Worm (Caenorhabditis elegans) whole organism, young adult: Measurements from ENCODE around the gene F02H6.3.

Experiments used
- B0261.1 ChIP-seq: sonication (generic microtip); optimal IDR thresholded peaks from 2 replicates; lab custom pipeline; 2016; ENCODE audit warnings: mild to moderate bottlenecking, missing genetic modification characterization, moderate library complexity, missing compliant biosample characterization
- C06A6.2 ChIP-seq: fragments of 200-800 bp; sonication (Bioruptor generic); conservative IDR thresholded peaks from 2 replicates; pipeline ENCODE4 v1.3.6; 2022; ENCODE audit warnings: missing genetic modification characterization, missing compliant biosample characterization
- F10E7.11 ChIP-seq: sonication (generic microtip); optimal IDR thresholded peaks from 2 replicates; lab custom pipeline; 2017; ENCODE audit warnings: mild to moderate bottlenecking, missing genetic modification characterization, moderate library complexity, missing compliant biosample characterization
- F33H1.4 ChIP-seq: fragments of 200-800 bp; sonication (Bioruptor generic); IDR thresholded peaks from 2 replicates; pipeline ENCODE4 v1.3.6; 2022; ENCODE audit warnings: missing genetic modification reagents, missing genetic modification characterization, missing compliant biosample characterization
- F37B4.10 ChIP-seq: fragments of 200-800 bp; sonication (Bioruptor generic); IDR thresholded peaks from 2 replicates; pipeline ENCODE4 v1.3.6; 2022; ENCODE audit warnings: missing genetic modification characterization, missing compliant biosample characterization
- F49E8.2 ChIP-seq: sonication (generic microtip); optimal IDR thresholded peaks from 3 replicates; lab custom pipeline; 2017; ENCODE audit warnings: missing genetic modification characterization, mild to moderate bottlenecking, missing compliant biosample characterization, antibody characterized with exemption, moderate library complexity; ENCODE audit not compliant: insufficient read depth
- F57C9.4 ChIP-seq: sonication (generic microtip); optimal IDR thresholded peaks from 2 replicates; lab custom pipeline; 2017; ENCODE audit warnings: mild to moderate bottlenecking, missing genetic modification characterization, missing compliant biosample characterization
- K12H6.12 ChIP-seq: fragments of 200-800 bp; sonication (Bioruptor generic); optimal IDR thresholded peaks from 2 replicates; lab custom pipeline; 2018; ENCODE audit warnings: mild to moderate bottlenecking, missing genetic modification characterization, missing compliant biosample characterization
- T07F8.4 ChIP-seq: sonication (generic microtip); optimal IDR thresholded peaks from 2 replicates; lab custom pipeline; 2016; ENCODE audit warnings: mild to moderate bottlenecking, missing genetic modification characterization, moderate library complexity, missing compliant biosample characterization
- Y53F4B.3 ChIP-seq: fragments of 200-800 bp; sonication (Bioruptor generic); IDR thresholded peaks from 2 replicates; pipeline ENCODE4 v1.3.6; 2022; ENCODE audit warnings: missing genetic modification reagents, missing genetic modification characterization, missing compliant biosample characterization
- attf-3 ChIP-seq: fragments of 200-800 bp; sonication (Bioruptor generic); conservative IDR thresholded peaks from 2 replicates; pipeline ENCODE4 v1.3.6; 2022; ENCODE audit warnings: missing genetic modification reagents, missing genetic modification characterization, missing compliant biosample characterization
- bed-1 ChIP-seq: fragments of 200-800 bp; sonication (Bioruptor generic); IDR thresholded peaks from 2 replicates; pipeline ENCODE4 v1.3.6; 2022; ENCODE audit warnings: missing genetic modification reagents, missing genetic modification characterization, missing compliant biosample characterization
- cebp-1 ChIP-seq, 2 experiments: fragments of 200-800 bp in 1 of 2; sonication (Bioruptor generic) in 1 of 2; sonication (generic microtip) in 1 of 2; IDR thresholded peaks in 1 of 2; optimal IDR thresholded peaks in 1 of 2; 2 replicates each; pipeline versions ENCODE4 v1.3.6 to Lab custom; 2017 to 2022; ENCODE audit warnings: missing compliant biosample characterization in 2 of 2, missing genetic modification characterization in 2 of 2, mild to moderate bottlenecking in 1 of 2, missing genetic modification reagents in 1 of 2, moderate library complexity in 1 of 2
- ceh-100 ChIP-seq: fragments of 200-800 bp; sonication (Bioruptor generic); IDR thresholded peaks from 2 replicates; pipeline ENCODE4 v1.3.6; 2022; ENCODE audit warnings: missing genetic modification reagents, missing genetic modification characterization, missing compliant biosample characterization
- ceh-27 ChIP-seq: fragments of 200-800 bp; sonication (Bioruptor generic); optimal IDR thresholded peaks from 2 replicates; lab custom pipeline; 2018; ENCODE audit warnings: mild to moderate bottlenecking, missing genetic modification characterization, moderate library complexity, missing compliant biosample characterization
- ceh-91 ChIP-seq: fragments of 200-800 bp; sonication (Bioruptor generic); IDR thresholded peaks from 2 replicates; pipeline ENCODE4 v1.3.6; 2022; ENCODE audit warnings: missing genetic modification reagents, missing genetic modification characterization, missing compliant biosample characterization
- dpff-1 ChIP-seq: sonication (generic microtip); optimal IDR thresholded peaks from 2 replicates; lab custom pipeline; 2017; ENCODE audit warnings: mild to moderate bottlenecking, missing genetic modification characterization, missing compliant biosample characterization
- dpl-1 ChIP-seq: fragments of 150-350 bp; optimal IDR thresholded peaks from 2 replicates; lab custom pipeline; 2014; ENCODE audit warnings: missing biosample characterization, missing genetic modification reagents, missing genetic modification characterization
- efl-1 ChIP-seq: fragments of 150-350 bp; optimal IDR thresholded peaks from 2 replicates; lab custom pipeline; 2014; ENCODE audit warnings: missing biosample characterization, missing genetic modification reagents, missing genetic modification characterization
- egl-18 ChIP-seq: fragments of 200-800 bp; sonication (Bioruptor generic); IDR thresholded peaks from 2 replicates; pipeline ENCODE4 v1.3.6; 2022; ENCODE audit warnings: missing genetic modification reagents, missing genetic modification characterization, missing compliant biosample characterization
- hlh-26 ChIP-seq: fragments of 200-800 bp; sonication (Bioruptor generic); conservative IDR thresholded peaks from 2 replicates; pipeline ENCODE4 v1.3.6; 2022; ENCODE audit warnings: missing genetic modification reagents, missing genetic modification characterization, missing compliant biosample characterization
- hmg-1.2 ChIP-seq: fragments of 200-800 bp; sonication (Bioruptor generic); IDR thresholded peaks from 2 replicates; pipeline ENCODE4 v1.3.6; 2022; ENCODE audit warnings: missing genetic modification reagents, missing genetic modification characterization, missing compliant biosample characterization
- lin-35 ChIP-seq, 3 experiments: fragments of 150-350 bp in 2 of 3; sonication (generic microtip) in 1 of 3; optimal IDR thresholded peaks; 2 replicates each; lab custom pipeline; 2014 to 2018; ENCODE audit warnings: missing biosample characterization in 3 of 3, missing genetic modification characterization in 3 of 3, missing genetic modification reagents in 3 of 3
- lsl-1 ChIP-seq: fragments of 200-800 bp; sonication (Bioruptor generic); optimal IDR thresholded peaks from 2 replicates; lab custom pipeline; 2018; ENCODE audit warnings: mild to moderate bottlenecking, missing genetic modification characterization, moderate library complexity, missing compliant biosample characterization
- madf-10 ChIP-seq: sonication (generic microtip); optimal IDR thresholded peaks from 2 replicates; lab custom pipeline; 2016; ENCODE audit warnings: mild to moderate bottlenecking, missing genetic modification characterization, missing compliant biosample characterization
- madf-3 ChIP-seq: fragments of 200-800 bp; sonication (Bioruptor generic); IDR thresholded peaks from 2 replicates; pipeline ENCODE4 v1.3.6; 2022; ENCODE audit warnings: missing genetic modification reagents, missing genetic modification characterization, missing compliant biosample characterization
- madf-6 ChIP-seq: fragments of 200-800 bp; sonication (Bioruptor generic); IDR thresholded peaks from 2 replicates; pipeline ENCODE4 v1.3.6; 2022; ENCODE audit warnings: missing genetic modification reagents, missing genetic modification characterization, missing compliant biosample characterization
- madf-8 ChIP-seq: fragments of 200-800 bp; sonication (Bioruptor generic); conservative IDR thresholded peaks from 2 replicates; pipeline ENCODE4 v1.3.6; 2022; ENCODE audit warnings: missing genetic modification reagents, missing genetic modification characterization, missing compliant biosample characterization
- mel-28 ChIP-seq: sonication (generic microtip); optimal IDR thresholded peaks from 2 replicates; lab custom pipeline; 2016; ENCODE audit warnings: borderline replicate concordance, mild to moderate bottlenecking, missing genetic modification characterization, missing compliant biosample characterization
- mes-4 ChIP-seq: sonication (generic microtip); optimal IDR thresholded peaks from 2 replicates; lab custom pipeline; 2016; ENCODE audit warnings: missing genotype, missing genetic modification characterization, missing compliant biosample characterization
- nfyb-1 ChIP-seq: fragments of 200-800 bp; sonication (Bioruptor generic); IDR thresholded peaks from 2 replicates; pipeline ENCODE4 v1.3.6; 2022; ENCODE audit warnings: missing genetic modification reagents, missing genetic modification characterization, missing compliant biosample characterization
- pbrm-1 ChIP-seq: fragments of 200-800 bp; sonication (Bioruptor generic); IDR thresholded peaks from 2 replicates; pipeline ENCODE4 v1.3.6; 2022; ENCODE audit warnings: missing genetic modification reagents, missing genetic modification characterization, missing compliant biosample characterization
- rcor-1 ChIP-seq: fragments of 200-800 bp; sonication (Bioruptor generic); IDR thresholded peaks from 2 replicates; pipeline ENCODE4 v1.3.6; 2022; ENCODE audit warnings: missing genetic modification reagents, missing genetic modification characterization, missing compliant biosample characterization
- repo-1 ChIP-seq: sonication (generic microtip); optimal IDR thresholded peaks from 2 replicates; lab custom pipeline; 2017; ENCODE audit warnings: mild to moderate bottlenecking, missing genetic modification characterization, missing compliant biosample characterization
- snpc-3.4 ChIP-seq: sonication (generic microtip); optimal IDR thresholded peaks from 2 replicates; lab custom pipeline; 2017; ENCODE audit warnings: missing genetic modification characterization, mild to moderate bottlenecking, missing compliant biosample characterization, antibody characterized with exemption, moderate library complexity, missing genotype, missing genetic modification reagents
- snpc-4 ChIP-seq, 5 experiments: fragments of 150-350 bp in 1 of 5; sonication (generic microtip) in 4 of 5; optimal IDR thresholded peaks; 2 replicates each; lab custom pipeline; 2014 to 2018; ENCODE audit warnings: missing genetic modification characterization in 5 of 5, missing biosample characterization in 3 of 5, antibody characterized with exemption in 2 of 5, mild to moderate bottlenecking in 2 of 5, missing compliant biosample characterization in 2 of 5, missing genotype in 2 of 5, moderate library complexity in 2 of 5, missing genetic modification reagents in 1 of 5
- somi-1 ChIP-seq: fragments of 200-800 bp; sonication (Bioruptor generic); optimal IDR thresholded peaks from 2 replicates; lab custom pipeline; 2018; ENCODE audit warnings: mild to moderate bottlenecking, missing genetic modification characterization, missing compliant biosample characterization
- tbp1 ChIP-seq: fragments of 200-800 bp; sonication (Bioruptor generic); optimal IDR thresholded peaks from 2 replicates; lab custom pipeline; 2018; ENCODE audit warnings: mild to moderate bottlenecking, missing genetic modification characterization, missing compliant biosample characterization
- tlf-1 ChIP-seq: fragments of 200-800 bp; sonication (Bioruptor generic); optimal IDR thresholded peaks from 2 replicates; lab custom pipeline; 2018; ENCODE audit warnings: mild to moderate bottlenecking, missing genetic modification characterization, missing compliant biosample characterization
- ztf-28 ChIP-seq: fragments of 200-800 bp; sonication (Bioruptor generic); IDR thresholded peaks from 2 replicates; pipeline ENCODE4 v1.3.6; 2022; ENCODE audit warnings: missing genetic modification reagents, missing genetic modification characterization, missing compliant biosample characterization
- ztf-3 ChIP-seq: fragments of 200-800 bp; sonication (Bioruptor generic); optimal IDR thresholded peaks from 2 replicates; lab custom pipeline; 2018; ENCODE audit warnings: mild to moderate bottlenecking, missing genetic modification characterization, missing compliant biosample characterization

Gene F02H6.3

ce11 chrIV:14203162-14203561, at the start of gene F02H6.3:
Gene F02H6.3 (plus strand): TSS chrIV:14203427.
- no peak for TF ChIP-seq snpc-4 (GFP tag; optimal IDR thresholded peaks at IDR 0.05; lab: Kevin White, UChicago)
- TF ChIP-seq snpc-4 (tag; optimal IDR thresholded peaks at IDR 0.05; lab: Kevin White, UChicago), result peak in 1 of 4 experiments; percentile 3
- TF ChIP-seq ceh-100 (GFP tag; lab: Robert Waterston, UW), result no peak
- no peak for TF ChIP-seq B0261.1
- no peak for TF ChIP-seq ceh-91
- TF ChIP-seq ztf-3, result no peak
- no peak for TF ChIP-seq tbp1 (GFP tag; lab: Kevin White, UChicago)
- no peak for TF ChIP-seq bed-1
- no peak for TF ChIP-seq madf-10
- TF ChIP-seq dpff-1 (tag; lab: Kevin White, UChicago), result no peak
- TF ChIP-seq lsl-1 (GFP tag; lab: Kevin White, UChicago), result no peak
- no peak for TF ChIP-seq attf-3 (GFP tag; lab: Robert Waterston, UW)
- TF ChIP-seq madf-8 (GFP tag; lab: Robert Waterston, UW), result peak; percentile 22; the same call in 1 of the 2 replicates
- TF ChIP-seq egl-18 (GFP tag; lab: Robert Waterston, UW), result no peak
- no peak for TF ChIP-seq T07F8.4
- TF ChIP-seq lin-35 (GFP tag; optimal IDR thresholded peaks at IDR 0.05; lab: Kevin White, UChicago), result no peak
- TF ChIP-seq tlf-1 (GFP tag; lab: Kevin White, UChicago), result no peak
- no peak for TF ChIP-seq ztf-28 (GFP tag; lab: Robert Waterston, UW)
- TF ChIP-seq ceh-27 (GFP tag; lab: Kevin White, UChicago), result no peak
- TF ChIP-seq efl-1 (GFP tag; lab: Kevin White, UChicago), result peak; percentile 73
- TF ChIP-seq mes-4, result no peak
- TF ChIP-seq F33H1.4, result no peak
- no peak for TF ChIP-seq F49E8.2 (tag; lab: Kevin White, UChicago)
- TF ChIP-seq pbrm-1 (GFP tag; lab: Robert Waterston, UW), result no peak
- no peak for TF ChIP-seq madf-3 (GFP tag; lab: Robert Waterston, UW)
- no peak for TF ChIP-seq rcor-1 (GFP tag; lab: Robert Waterston, UW)
- TF ChIP-seq somi-1 (GFP tag; lab: Kevin White, UChicago), result no peak
- no peak for TF ChIP-seq Y53F4B.3
- TF ChIP-seq dpl-1 (GFP tag; lab: Kevin White, UChicago), result peak; percentile 17
- TF ChIP-seq mel-28, result no peak
- TF ChIP-seq snpc-3.4, result no peak
- no peak for TF ChIP-seq nfyb-1 (GFP tag; lab: Robert Waterston, UW)
- no peak for TF ChIP-seq C06A6.2
- no peak for TF ChIP-seq F10E7.11 (tag; lab: Kevin White, UChicago)
- TF ChIP-seq F37B4.10 (GFP tag; lab: Robert Waterston, UW), result no peak
- TF ChIP-seq madf-6 (GFP tag; lab: Robert Waterston, UW), result peak; percentile 66
- no peak for TF ChIP-seq hlh-26 (GFP tag; lab: Robert Waterston, UW)
- no peak for TF ChIP-seq hmg-1.2 (GFP tag; lab: Robert Waterston, UW)
- no peak for TF ChIP-seq K12H6.12 (tag; lab: Kevin White, UChicago)

ce11 chrIV:14158086-14158485, 45.1 kb upstream of the F02H6.3 start, which contains the start of gene R05A10.8:
Gene R05A10.8 (minus strand): TSS chrIV:14158186.
- TF ChIP-seq madf-10 (no peak), F57C9.4 (no peak), bed-1 (no peak), cebp-1 (GFP tag; IDR thresholded peaks at IDR 0.05; lab: Robert Waterston, UW) (no peak), cebp-1 (tag; optimal IDR thresholded peaks at IDR 0.05; lab: Kevin White, UChicago) (no peak), repo-1 (tag; lab: Kevin White, UChicago) (no peak)
